Fruit fly (Drosophila melanogaster) whole organism, embryonic: ENCODE data around the gene CG15537.
A peak's percentile ranks its signal among the peaks of the same experiment; 100 is the strongest.

Experiments
- BEAF-32 ChIP-seq: fragments of 200-800 bp; sonication (Bioruptor generic); optimal IDR thresholded peaks from 3 replicates; lab custom pipeline; 2017; ENCODE audit warnings: missing biosample characterization, missing genetic modification characterization, mild to moderate bottlenecking, moderate library complexity, missing genetic modification reagents
- CG10543 ChIP-seq: fragments of 200-800 bp; sonication (Bioruptor generic); optimal IDR thresholded peaks from 3 replicates; lab custom pipeline; 2017; ENCODE audit warnings: missing biosample characterization, mild to moderate bottlenecking, missing genetic modification characterization, moderate library complexity
- CG12104 ChIP-seq: fragments of 200-800 bp; sonication (Bioruptor generic); optimal IDR thresholded peaks from 3 replicates; lab custom pipeline; 2016; ENCODE audit warnings: missing biosample characterization, missing genetic modification characterization
- CG12769 ChIP-seq: fragments of 200-800 bp; sonication (Bioruptor generic); optimal IDR thresholded peaks from 2 replicates; lab custom pipeline; 2019; ENCODE audit warnings: missing biosample characterization, mild to moderate bottlenecking, missing genetic modification characterization, moderate library complexity
- CG13624 ChIP-seq: fragments of 200-800 bp; sonication (Bioruptor generic); optimal IDR thresholded peaks from 2 replicates; lab custom pipeline; 2016; ENCODE audit warnings: missing biosample characterization, missing genetic modification characterization
- CG15011 ChIP-seq: fragments of 200-800 bp; sonication (Bioruptor generic); optimal IDR thresholded peaks from 3 replicates; lab custom pipeline; 2018; ENCODE audit warnings: missing biosample characterization, mild to moderate bottlenecking, missing genetic modification characterization
- CG15073 ChIP-seq: fragments of 200-800 bp; sonication (Bioruptor generic); optimal IDR thresholded peaks from 2 replicates; lab custom pipeline; 2016; ENCODE audit warnings: missing biosample characterization, missing genetic modification characterization
- CG15269 ChIP-seq: fragments of 200-800 bp; sonication (Bioruptor generic); optimal IDR thresholded peaks from 2 replicates; lab custom pipeline; 2018; ENCODE audit warnings: missing biosample characterization, mild to moderate bottlenecking, missing genetic modification characterization, moderate library complexity
- CG15514 ChIP-seq: fragments of 200-800 bp; sonication (Bioruptor generic); optimal IDR thresholded peaks from 3 replicates; lab custom pipeline; 2017; ENCODE audit warnings: missing biosample characterization, missing genetic modification characterization, mild to moderate bottlenecking, moderate library complexity, missing genetic modification reagents
- CG1603 ChIP-seq: fragments of 200-800 bp; sonication (Bioruptor generic); optimal IDR thresholded peaks from 2 replicates; lab custom pipeline; 2019; ENCODE audit warnings: missing biosample characterization, mild to moderate bottlenecking, missing genetic modification characterization, moderate library complexity
- CG18262 ChIP-seq: fragments of 200-800 bp; optimal IDR thresholded peaks from 3 replicates; lab custom pipeline; 2019; ENCODE audit warnings: missing biosample characterization, mild to moderate bottlenecking, missing genetic modification characterization, moderate library complexity
- CG32772 ChIP-seq: fragments of 200-800 bp; sonication (Bioruptor generic); IDR thresholded peaks from 2 replicates; pipeline ENCODE4 v1.3.6; 2022; ENCODE audit warnings: missing biosample characterization, missing genetic modification characterization
- CG4360 ChIP-seq: fragments of 200-800 bp; sonication (Bioruptor generic); IDR thresholded peaks from 2 replicates; pipeline ENCODE4 v1.3.6; 2022; ENCODE audit warnings: missing biosample characterization, missing genetic modification characterization
- CG5180 ChIP-seq: fragments of 200-800 bp; sonication (Bioruptor generic); optimal IDR thresholded peaks from 3 replicates; lab custom pipeline; 2017; ENCODE audit warnings: missing biosample characterization, missing genetic modification characterization, mild to moderate bottlenecking, moderate library complexity, missing genetic modification reagents
- CG5245 ChIP-seq: fragments of 200-800 bp; sonication (Bioruptor generic); optimal IDR thresholded peaks from 3 replicates; lab custom pipeline; 2016; ENCODE audit warnings: missing biosample characterization, missing genetic modification characterization
- CG6254 ChIP-seq: fragments of 200-800 bp; sonication (Bioruptor generic); optimal IDR thresholded peaks from 3 replicates; lab custom pipeline; 2017; ENCODE audit warnings: mild to moderate bottlenecking, missing biosample characterization, missing genetic modification reagents, missing genetic modification characterization
- CG7839 ChIP-seq: fragments of 200-800 bp; sonication (Bioruptor generic); optimal IDR thresholded peaks from 3 replicates; lab custom pipeline; 2018; ENCODE audit warnings: missing biosample characterization, mild to moderate bottlenecking, missing genetic modification characterization, moderate library complexity
- CG7963 ChIP-seq: fragments of 200-800 bp; sonication (Bioruptor generic); IDR thresholded peaks from 3 replicates; pipeline ENCODE4 v1.3.6; 2022; ENCODE audit warnings: missing biosample characterization, missing genetic modification characterization; ENCODE audit not compliant: partially characterized antibody
- CG8281 ChIP-seq: fragments of 200-800 bp; sonication (Bioruptor generic); optimal IDR thresholded peaks from 2 replicates; lab custom pipeline; 2018; ENCODE audit warnings: missing biosample characterization, mild to moderate bottlenecking, missing genetic modification characterization, moderate library complexity
- Dref ChIP-seq: fragments of 200-800 bp; sonication (Bioruptor generic); IDR thresholded peaks from 2 replicates; pipeline ENCODE4 v1.3.6; 2022; ENCODE audit warnings: missing biosample characterization, missing genetic modification characterization
- E2f2 ChIP-seq: fragments of 200-800 bp; sonication (Bioruptor generic); IDR thresholded peaks from 2 replicates; pipeline ENCODE4 v1.3.6; 2022; ENCODE audit warnings: missing biosample characterization, missing genetic modification characterization
- Ets65A ChIP-seq: fragments of 200-800 bp; sonication (Bioruptor generic); peaks from one replicate; lab custom pipeline; 2016; ENCODE audit warnings: missing biosample characterization, missing genetic modification characterization
- MESR4 ChIP-seq: fragments of 200-800 bp; sonication (Bioruptor generic); optimal IDR thresholded peaks from 2 replicates; lab custom pipeline; 2018; ENCODE audit warnings: missing biosample characterization, mild to moderate bottlenecking, missing genetic modification characterization, moderate library complexity
- PHDP ChIP-seq: fragments of 200-800 bp; sonication (Bioruptor generic); optimal IDR thresholded peaks from 3 replicates; lab custom pipeline; 2018; ENCODE audit warnings: missing biosample characterization, mild to moderate bottlenecking, missing genetic modification characterization, moderate library complexity
- Vsx1 ChIP-seq: fragments of 200-800 bp; sonication (Bioruptor generic); optimal IDR thresholded peaks from 2 replicates; lab custom pipeline; 2017; ENCODE audit warnings: missing biosample characterization, mild to moderate bottlenecking, missing genetic modification characterization, missing genetic modification reagents
- ase ChIP-seq: fragments of 200-800 bp; sonication (Bioruptor generic); IDR thresholded peaks from 3 replicates; pipeline ENCODE4 v1.3.6; 2022; ENCODE audit warnings: missing biosample characterization, missing genetic modification characterization
- ato ChIP-seq: fragments of 200-800 bp; sonication (Bioruptor generic); IDR thresholded peaks from 2 replicates; pipeline ENCODE4 v1.3.6; 2022; ENCODE audit warnings: missing biosample characterization, missing genetic modification characterization; ENCODE audit not compliant: partially characterized antibody
- bab2 ChIP-seq: fragments of 200-800 bp; sonication (Bioruptor generic); optimal IDR thresholded peaks from 2 replicates; lab custom pipeline; 2016; ENCODE audit warnings: missing biosample characterization, missing genetic modification characterization
- cato ChIP-seq: fragments of 200-800 bp; sonication (Bioruptor generic); optimal IDR thresholded peaks from 2 replicates; lab custom pipeline; 2016; ENCODE audit warnings: missing biosample characterization, missing genetic modification characterization, borderline replicate concordance
- caup ChIP-seq: fragments of 200-800 bp; sonication (Bioruptor generic); optimal IDR thresholded peaks from 3 replicates; lab custom pipeline; 2017; ENCODE audit warnings: missing biosample characterization, mild to moderate bottlenecking, missing genetic modification characterization, moderate library complexity; ENCODE audit not compliant: severe bottlenecking
- chinmo ChIP-seq: fragments of 200-800 bp; sonication (Bioruptor generic); IDR thresholded peaks from 4 replicates; pipeline ENCODE4 v1.3.6; 2022; ENCODE audit warnings: missing biosample characterization, missing genetic modification characterization; ENCODE audit not compliant: partially characterized antibody
- crol ChIP-seq: fragments of 200-800 bp; sonication (Bioruptor generic); IDR thresholded peaks from 2 replicates; pipeline ENCODE4 v1.3.6; 2022; ENCODE audit warnings: missing biosample characterization, missing genetic modification characterization
- gt ChIP-seq: fragments of 200-800 bp; sonication (Bioruptor generic); IDR thresholded peaks from 2 replicates; pipeline ENCODE4 v1.3.6; 2022; ENCODE audit warnings: missing biosample characterization, missing genetic modification characterization
- hb ChIP-seq: fragments of 200-800 bp; sonication (Bioruptor generic); IDR thresholded peaks from 3 replicates; pipeline ENCODE4 v1.3.6; 2022; ENCODE audit warnings: missing biosample characterization, missing genetic modification characterization; ENCODE audit not compliant: partially characterized antibody
- klu ChIP-seq: fragments of 200-800 bp; sonication (Bioruptor generic); IDR thresholded peaks from 2 replicates; pipeline ENCODE4 v1.3.6; 2022; ENCODE audit warnings: missing biosample characterization, missing genetic modification characterization
- kni ChIP-seq: fragments of 200-800 bp; sonication (Bioruptor generic); optimal IDR thresholded peaks from 3 replicates; lab custom pipeline; 2017; ENCODE audit warnings: mild to moderate bottlenecking, missing biosample characterization, missing genetic modification reagents, missing genetic modification characterization
- mld ChIP-seq: fragments of 200-800 bp; sonication (Bioruptor generic); IDR thresholded peaks from 3 replicates; pipeline ENCODE4 v1.3.6; 2022; ENCODE audit warnings: missing biosample characterization, missing genetic modification characterization; ENCODE audit not compliant: partially characterized antibody
- nau ChIP-seq: fragments of 200-800 bp; sonication (Bioruptor generic); optimal IDR thresholded peaks from 3 replicates; lab custom pipeline; 2017; ENCODE audit warnings: missing biosample characterization, mild to moderate bottlenecking, missing genetic modification characterization, missing genetic modification reagents
- otp ChIP-seq: fragments of 200-800 bp; sonication (Bioruptor generic); IDR thresholded peaks from 3 replicates; pipeline ENCODE4, ENCODE4 v1.3.6; 2022; ENCODE audit warnings: missing biosample characterization, missing genetic modification characterization
- peb ChIP-seq: fragments of 200-800 bp; sonication (Bioruptor generic); IDR thresholded peaks from 2 replicates; pipeline ENCODE4 v1.3.6; 2022; ENCODE audit warnings: missing biosample characterization, missing genetic modification characterization
- prd ChIP-seq, 3 experiments: fragments of >200 bp in 2 of 3; fragments of 200-800 bp in 1 of 3; sonication (Bioruptor generic) in 1 of 3; optimal IDR thresholded peaks in 2 of 3; IDR thresholded peaks in 1 of 3; 2 replicates in 2 of 3; 3 replicates in 1 of 3; pipeline versions ENCODE4 v1.3.6 to Lab custom; 2017 to 2022; ENCODE audit warnings: missing biosample characterization in 1 of 3, missing genetic modification characterization in 1 of 3
- sima ChIP-seq: fragments of 200-800 bp; sonication (Bioruptor generic); optimal IDR thresholded peaks from 2 replicates; lab custom pipeline; 2016; ENCODE audit warnings: missing biosample characterization, missing genetic modification characterization
- slp2 ChIP-seq: fragments of 200-800 bp; sonication (Bioruptor generic); optimal IDR thresholded peaks from 2 replicates; lab custom pipeline; 2016; ENCODE audit warnings: missing biosample characterization, missing genetic modification characterization
- tll ChIP-seq, 2 experiments: fragments of 200-800 bp in 1 of 2; fragments of >200 bp in 1 of 2; sonication (Bioruptor generic) in 1 of 2; optimal IDR thresholded peaks; 2 replicates each; lab custom pipeline; 2017 to 2019; ENCODE audit warnings: missing biosample characterization in 2 of 2, missing genetic modification characterization in 2 of 2, mild to moderate bottlenecking in 1 of 2, moderate library complexity in 1 of 2
- vnd ChIP-seq: fragments of 200-800 bp; sonication (Bioruptor generic); IDR thresholded peaks from 3 replicates; pipeline ENCODE4 v1.3.6; 2022; ENCODE audit warnings: missing biosample characterization, missing genetic modification characterization; ENCODE audit not compliant: partially characterized antibody
- z ChIP-seq: fragments of 200-800 bp; sonication (Bioruptor generic); IDR thresholded peaks from 3 replicates; pipeline ENCODE4 v1.3.6; 2022; ENCODE audit warnings: missing biosample characterization, missing genetic modification characterization

Gene CG15537

dm6 chr3R:30460187-30460586 is 16.8 kb upstream of the CG15537 start (continued):
- no peak for TF ChIP-seq bab2 (GFP tag; lab: Kevin White, UChicago)
- no peak for TF ChIP-seq CG13624 (GFP tag; lab: Kevin White, UChicago)
- TF ChIP-seq CG18262 (tag; lab: Kevin White, UChicago) = no peak
- TF ChIP-seq otp = no peak
- peak; percentile 70; the same call in 2 of the 3 replicates for TF ChIP-seq z (GFP tag; lab: Robert Waterston, UW)
- TF ChIP-seq CG5180 (GFP tag; lab: Kevin White, UChicago) = peak; percentile 99
- TF ChIP-seq CG12769 (tag; lab: Kevin White, UChicago) = peak; percentile 58
- TF ChIP-seq crol (GFP tag; lab: Robert Waterston, UW) = no peak
- no peak for TF ChIP-seq CG15073
- no peak for TF ChIP-seq BEAF-32 (GFP tag; lab: Kevin White, UChicago)
- TF ChIP-seq CG8281 (tag; lab: Kevin White, UChicago) = peak; percentile 92
- peak; percentile 45 for TF ChIP-seq CG15269
- no peak for TF ChIP-seq kni
- peak; percentile 43 for TF ChIP-seq CG10543 (GFP tag; lab: Kevin White, UChicago)
- TF ChIP-seq CG6254 (GFP tag; lab: Kevin White, UChicago) = no peak

DNA sequence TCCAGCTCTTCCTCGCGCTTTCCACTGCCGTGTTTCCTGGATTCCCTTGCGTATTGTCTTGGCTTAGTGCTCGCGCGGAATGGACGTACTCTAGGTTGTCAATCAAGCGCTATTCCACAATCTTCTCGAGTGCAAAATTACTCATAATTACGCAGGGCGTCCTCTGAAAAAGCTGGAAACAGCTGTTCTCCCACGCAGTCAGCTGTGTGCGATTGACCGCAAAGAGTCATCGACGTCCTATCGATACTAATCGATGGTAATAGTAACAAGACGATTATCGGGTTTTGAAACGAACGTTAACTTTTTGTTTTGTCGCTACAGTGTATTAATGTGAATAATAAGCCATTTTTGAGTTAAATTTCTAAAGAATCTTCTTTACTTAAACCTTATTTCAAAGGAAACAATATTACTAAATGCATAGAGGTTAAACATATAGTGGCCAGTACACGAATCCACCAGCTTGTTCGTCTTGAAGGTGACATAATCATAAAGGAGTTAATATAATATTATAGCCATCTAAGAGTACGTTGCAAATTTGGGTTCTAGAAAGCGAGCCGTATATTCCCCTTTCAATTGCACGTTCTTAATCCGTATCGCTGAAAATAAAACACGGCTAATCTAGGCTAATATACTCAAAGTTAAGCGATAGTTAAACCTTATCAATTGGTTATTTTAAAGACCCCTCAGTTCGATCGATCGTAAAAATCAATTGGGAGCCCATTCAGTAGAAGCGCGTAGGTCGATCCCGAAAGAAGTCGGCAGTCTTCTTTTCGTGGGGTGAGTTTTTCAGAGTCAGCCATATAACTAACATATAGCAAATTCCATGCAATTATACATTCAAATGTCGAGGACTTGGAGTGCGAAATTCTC is 15.9 kb upstream of the CG15537 start, which contains the start of the genes CG2224 and CDase:
Gene CG2224 (minus strand): TSS at position 235 of the 870 bp plus-strand sequence.
Gene CDase (plus strand): TSS at position 456 of the 870 bp plus-strand sequence.
- TF ChIP-seq tll (GFP tag; optimal IDR thresholded peaks at IDR 0.05; lab: Kevin White, UChicago) (no peak), CG15011 (GFP tag; lab: Kevin White, UChicago) (no peak), caup (GFP tag; lab: Kevin White, UChicago) (no peak), Ets65A (peak; percentile 35), PHDP (peak; percentile 8), mld (GFP tag; lab: Robert Waterston, UW) (peak; percentile 79), vnd (GFP tag; lab: Robert Waterston, UW) (peak; percentile 86), CG7963 (GFP tag; lab: Robert Waterston, UW) (peak; percentile 87), CG12104 (GFP tag; lab: Kevin White, UChicago) (no peak), cato (GFP tag; lab: Kevin White, UChicago) (no peak), MESR4 (GFP tag; lab: Kevin White, UChicago) (peak; percentile 56), hb (GFP tag; lab: Robert Waterston, UW) (peak; percentile 82), ato (peak; percentile 95), chinmo (GFP tag; lab: Robert Waterston, UW) (peak; percentile 96), slp2 (GFP tag; lab: Kevin White, UChicago) (no peak), gt (GFP tag; lab: Robert Waterston, UW) (no peak), sima (GFP tag; lab: Kevin White, UChicago) (no peak), CG7839 (tag; lab: Kevin White, UChicago) (no peak), CG15514 (GFP tag; lab: Kevin White, UChicago) (peak; percentile 62), Dref (peak; percentile 97), CG1603 (tag; lab: Kevin White, UChicago) (peak; percentile 57), ase (GFP tag; lab: Robert Waterston, UW) (no peak), prd (optimal IDR thresholded peaks at IDR 0.05; lab: Kevin White, UChicago) (no peak), prd (GFP tag; IDR thresholded peaks at IDR 0.05; lab: Robert Waterston, UW) (no peak), CG4360 (GFP tag; lab: Robert Waterston, UW) (no peak), Vsx1 (GFP tag; lab: Kevin White, UChicago) (peak; percentile 5), CG5245 (GFP tag; lab: Kevin White, UChicago) (no peak), peb (no peak), E2f2 (GFP tag; lab: Robert Waterston, UW) (peak; percentile 84), CG32772 (GFP tag; lab: Robert Waterston, UW) (no peak), nau (GFP tag; lab: Kevin White, UChicago) (no peak), klu (GFP tag; lab: Robert Waterston, UW) (0 out of 2 replicates have a peak, but pooled peaks have one; percentile 14)
